Worm (Caenorhabditis elegans) whole organism, L2 larva: Measurements from ENCODE around the gene C29F7.3.

Experiments used
- ceh-16 ChIP-seq: fragments of 150-350 bp; optimal IDR thresholded peaks from 2 replicates; lab custom pipeline; 2014; ENCODE audit warnings: missing biosample characterization, missing genetic modification characterization
- dmd-4 ChIP-seq: sonication (generic microtip); optimal IDR thresholded peaks from 2 replicates; lab custom pipeline; 2017; ENCODE audit warnings: missing biosample characterization, missing genetic modification characterization
- lin-39 ChIP-seq: fragments of 150-350 bp; optimal IDR thresholded peaks from 2 replicates; lab custom pipeline; 2014; ENCODE audit warnings: missing biosample characterization, missing genetic modification reagents, missing genetic modification characterization
- mdl-1 ChIP-seq, 2 experiments: fragments of 150-350 bp in 1 of 2; sonication (generic microtip) in 1 of 2; optimal IDR thresholded peaks; 2 replicates each; lab custom pipeline; 2017; ENCODE audit warnings: missing biosample characterization in 2 of 2, missing genetic modification characterization in 2 of 2
- nhr-23 ChIP-seq: fragments of 150-350 bp; optimal IDR thresholded peaks from 2 replicates; lab custom pipeline; 2014; ENCODE audit warnings: missing biosample characterization, missing genetic modification reagents, missing genetic modification characterization
- nhr-237 ChIP-seq: fragments of 150-350 bp; optimal IDR thresholded peaks from 2 replicates; lab custom pipeline; 2014; ENCODE audit warnings: missing biosample characterization, missing genetic modification characterization
- nhr-77 ChIP-seq: fragments of 150-350 bp; optimal IDR thresholded peaks from 2 replicates; lab custom pipeline; 2014; ENCODE audit warnings: missing biosample characterization, missing genetic modification characterization
- sem-4 ChIP-seq: fragments of 150-350 bp; optimal IDR thresholded peaks from 2 replicates; lab custom pipeline; 2014; ENCODE audit warnings: missing biosample characterization, missing genetic modification reagents, missing genetic modification characterization
- snpc-4 ChIP-seq: fragments of 150-350 bp; optimal IDR thresholded peaks from 2 replicates; lab custom pipeline; 2014; ENCODE audit warnings: missing biosample characterization, missing genetic modification characterization
- unc-39 ChIP-seq: fragments of 150-350 bp; optimal IDR thresholded peaks from 2 replicates; lab custom pipeline; 2014; ENCODE audit warnings: missing biosample characterization, missing genetic modification characterization
- zag-1 ChIP-seq: fragments of 150-350 bp; optimal IDR thresholded peaks from 2 replicates; lab custom pipeline; 2014; ENCODE audit warnings: missing biosample characterization, missing genetic modification characterization
- ztf-11 ChIP-seq: sonication (generic microtip); optimal IDR thresholded peaks from 2 replicates; lab custom pipeline; 2017; ENCODE audit warnings: missing biosample characterization, missing genetic modification characterization

DNA sequence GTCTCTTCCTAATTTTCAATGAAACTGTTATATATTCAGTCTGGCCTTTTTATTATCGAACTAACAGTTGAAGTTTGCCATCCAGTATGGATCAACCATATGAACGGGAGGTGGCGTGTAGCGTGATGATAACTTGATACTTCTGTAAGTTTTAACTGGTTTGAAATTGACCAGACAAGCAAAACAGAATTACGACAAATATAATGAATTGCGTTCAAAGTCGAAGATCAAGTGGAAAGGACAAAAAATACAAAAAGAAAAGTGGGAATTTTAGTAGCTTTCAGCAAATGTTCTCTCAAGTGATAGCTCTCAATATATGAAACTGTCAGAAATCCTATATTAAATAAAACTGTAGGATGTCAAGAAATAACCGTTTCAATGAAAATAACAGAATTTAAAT is 42.9 kb downstream of the C29F7.3 start, which contains the start of the genes C49F8.14 and gem-1:
- TF ChIP-seq unc-39 (tag; lab: Kevin White, UChicago) (no peak), snpc-4 (tag; lab: Kevin White, UChicago) (no peak), nhr-237 (tag; lab: Kevin White, UChicago) (no peak), ztf-11 (no peak), nhr-23 (no peak), mdl-1 (tag; optimal IDR thresholded peaks at IDR 0.05; lab: Kevin White, UChicago) (no peak), lin-39 (tag; lab: Kevin White, UChicago) (no peak), ceh-16 (tag; lab: Kevin White, UChicago) (no peak), zag-1 (tag; lab: Kevin White, UChicago) (no peak), nhr-77 (no peak), sem-4 (tag; lab: Kevin White, UChicago) (no peak), dmd-4 (tag; lab: Kevin White, UChicago) (no peak)
